Fruit fly (Drosophila melanogaster): ENCODE measurements around the gene CG5439.

dm6 chr2L:13165802-13166347, 11.1 kb upstream of the CG5439 start, which contains the start of gene DnaJ-H:
- TF ChIP-seq CG33017 (tag; optimal IDR thresholded peaks at IDR 0.05) (no peak), tj (GFP tag; optimal IDR thresholded peaks at IDR 0.05) (peak; percentile 88), pad (GFP tag; optimal IDR thresholded peaks at IDR 0.05) (no peak), toe (GFP tag; optimal IDR thresholded peaks at IDR 0.05) (no peak), kay (GFP tag; ENCODE audit: borderline replicate concordance) (no peak)

All from whole organism, adult.